Fruit fly (Drosophila melanogaster): Measurements from ENCODE around the gene hid.
A peak's percentile ranks its signal among the peaks of the same experiment; 100 is the strongest.

The hid gene

DNA sequence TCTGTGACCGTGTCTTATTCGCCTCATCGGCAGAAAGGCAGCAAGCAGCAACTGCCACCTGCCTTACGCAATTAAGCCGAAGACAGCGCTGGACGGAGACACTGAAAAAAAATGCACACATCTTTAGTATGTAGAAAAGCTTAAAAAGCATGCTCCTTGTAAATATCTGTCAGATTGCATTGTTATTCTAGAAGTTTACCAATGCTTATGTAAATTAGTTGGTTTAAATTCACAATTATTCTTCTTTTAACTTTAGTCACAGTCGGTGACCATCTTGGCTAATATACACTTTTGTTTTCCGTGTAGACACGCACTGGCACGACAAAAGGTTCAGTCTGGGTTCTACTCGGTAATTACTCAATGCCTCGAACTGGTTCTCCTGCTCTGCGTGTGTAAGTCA is 30.2 kb upstream of the hid start (continued):
- TF ChIP-seq CG11695 (GFP tag; IDR thresholded peaks at IDR 0.05) (no peak), odd (GFP tag; optimal IDR thresholded peaks at IDR 0.05) (no peak), CG12769 (tag; optimal IDR thresholded peaks at IDR 0.05) (peak; percentile 29), pan (optimal IDR thresholded peaks at IDR 0.05) (no peak), pan (GFP tag; optimal IDR thresholded peaks at IDR 0.05 in 1 of 2, IDR thresholded peaks at IDR 0.05 in 1 of 2) (no peak), Optix (GFP tag; IDR thresholded peaks at IDR 0.05) (0 out of 3 replicates have a peak, but pooled peaks have one; percentile 38), caup (GFP tag; optimal IDR thresholded peaks at IDR 0.05; ENCODE audit: severe bottlenecking) (peak; percentile 32), Lhr (GFP tag; optimal IDR thresholded peaks at IDR 0.05) (no peak), Hr39 (optimal IDR thresholded peaks at IDR 0.05) (no peak), CG9727 (GFP tag; optimal IDR thresholded peaks at IDR 0.05) (peak; percentile 66), CG31441 (GFP tag; IDR thresholded peaks at IDR 0.05) (peak; percentile 54; the same call in 1 of the 2 replicates), CG17568 (GFP tag; optimal IDR thresholded peaks at IDR 0.05) (no peak), CG4707 (GFP tag; optimal IDR thresholded peaks at IDR 0.05) (no peak), sob (GFP tag; IDR thresholded peaks at IDR 0.05) (no peak), YL-1 (GFP tag; optimal IDR thresholded peaks at IDR 0.05) (no peak), CG10431 (GFP tag; optimal IDR thresholded peaks at IDR 0.05) (no peak), CG2712 (tag; optimal IDR thresholded peaks at IDR 0.05) (peak; percentile 79), nom (GFP tag; optimal IDR thresholded peaks at IDR 0.05) (peak; percentile 81)

DNA sequence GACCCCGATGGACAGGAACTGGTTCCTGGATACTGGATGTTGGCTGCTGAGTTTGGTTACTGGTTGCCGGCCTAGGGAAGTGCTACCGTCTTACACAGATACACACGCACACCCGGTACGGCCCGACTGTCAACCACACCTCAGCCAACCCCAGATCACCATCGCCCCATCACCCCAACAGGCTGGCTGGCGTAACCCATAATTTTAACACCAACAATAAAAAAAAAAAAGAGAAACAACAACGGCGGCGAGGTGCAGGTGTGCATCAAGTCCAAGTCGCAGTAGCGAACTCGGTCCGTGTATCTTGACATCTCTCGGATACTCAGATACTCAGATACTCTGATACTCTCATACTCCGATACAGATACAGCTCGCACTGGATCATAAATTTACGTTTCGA is 28.3 kb upstream of the hid start:
- TF ChIP-seq kni (GFP tag; optimal IDR thresholded peaks at IDR 0.05) (peak; percentile 52), CG33213 (GFP tag; optimal IDR thresholded peaks at IDR 0.05) (no peak), kah (GFP tag; optimal IDR thresholded peaks at IDR 0.05) (no peak), CG3281 (GFP tag; optimal IDR thresholded peaks at IDR 0.05) (no peak), CG16863 (GFP tag; optimal IDR thresholded peaks at IDR 0.05) (no peak), Drgx (GFP tag; IDR thresholded peaks at IDR 0.05) (0 out of 2 replicates have a peak, but pooled peaks have one; percentile 12), CG34224 (GFP tag; IDR thresholded peaks at IDR 0.05; ENCODE audit: partially characterized antibody) (no peak), CG4730 (GFP tag; IDR thresholded peaks at IDR 0.05) (no peak), NC2β (GFP tag; optimal IDR thresholded peaks at IDR 0.05) (no peak), CG16779 (GFP tag; IDR thresholded peaks at IDR 0.05) (no peak), CG15269 (tag; optimal IDR thresholded peaks at IDR 0.05) (peak; percentile 32), oc (tag; optimal IDR thresholded peaks at IDR 0.05) (no peak), pan (optimal IDR thresholded peaks at IDR 0.05) (no peak), pan (GFP tag; optimal IDR thresholded peaks at IDR 0.05 in 1 of 2, IDR thresholded peaks at IDR 0.05 in 1 of 2) (peak in 1 of 2 experiments; percentile 5), CG8765 (GFP tag; IDR thresholded peaks at IDR 0.05) (no peak), CG34376 (GFP tag; optimal IDR thresholded peaks at IDR 0.05) (no peak), Usf (GFP tag; optimal IDR thresholded peaks at IDR 0.05) (no peak), vfl (GFP tag; optimal IDR thresholded peaks at IDR 0.05) (no peak), CG17186 (GFP tag; optimal IDR thresholded peaks at IDR 0.05) (no peak), Six4 (GFP tag; optimal IDR thresholded peaks at IDR 0.05) (no peak), Aef1 (GFP tag; IDR thresholded peaks at IDR 0.05) (no peak), nom (GFP tag; optimal IDR thresholded peaks at IDR 0.05) (peak; percentile 46), Dip2 (GFP tag; IDR thresholded peaks at IDR 0.05) (no peak), stc (GFP tag; IDR thresholded peaks at IDR 0.05) (no peak), CG1647 (GFP tag; optimal IDR thresholded peaks at IDR 0.05) (no peak), HLHmδ (GFP tag; optimal IDR thresholded peaks at IDR 0.05) (no peak), CG13775 (GFP tag; optimal IDR thresholded peaks at IDR 0.05) (no peak), luna (GFP tag; optimal IDR thresholded peaks at IDR 0.05) (no peak), scrt (GFP tag; optimal IDR thresholded peaks at IDR 0.05) (no peak), CG6813 (GFP tag; optimal IDR thresholded peaks at IDR 0.05) (no peak), zfh1 (GFP tag; IDR thresholded peaks at IDR 0.05) (no peak), Gug (GFP tag; IDR thresholded peaks at IDR 0.05) (no peak), phol (tag; optimal IDR thresholded peaks at IDR 0.05) (no peak), NFAT (GFP tag; IDR thresholded peaks at IDR 0.05) (no peak), CG17612 (GFP tag; IDR thresholded peaks at IDR 0.05) (no peak), CG10979 (tag; optimal IDR thresholded peaks at IDR 0.05) (no peak)

Measured in whole organism, embryonic.